Worm (Caenorhabditis elegans) whole organism, young adult: ENCODE data around the gene R160.5.
A peak's percentile ranks its signal among the peaks of the same experiment; 100 is the strongest.

ENCODE experiments used
- B0261.1 ChIP-seq: sonication (generic microtip); optimal IDR thresholded peaks from 2 replicates; lab custom pipeline; 2016; ENCODE audit warnings: mild to moderate bottlenecking, missing genetic modification characterization, moderate library complexity, missing compliant biosample characterization
- C17E4.6 ChIP-seq: fragments of 200-800 bp; sonication (Bioruptor generic); IDR thresholded peaks from 2 replicates; pipeline ENCODE4 v1.3.6; 2022; ENCODE audit warnings: missing genetic modification reagents, missing genetic modification characterization, missing compliant biosample characterization
- F22D6.2 ChIP-seq: sonication (generic microtip); optimal IDR thresholded peaks from 2 replicates; lab custom pipeline; 2016; ENCODE audit warnings: mild to moderate bottlenecking, missing genetic modification characterization, missing compliant biosample characterization
- F33H1.4 ChIP-seq: fragments of 200-800 bp; sonication (Bioruptor generic); IDR thresholded peaks from 2 replicates; pipeline ENCODE4 v1.3.6; 2022; ENCODE audit warnings: missing genetic modification reagents, missing genetic modification characterization, missing compliant biosample characterization
- F37B4.10 ChIP-seq: fragments of 200-800 bp; sonication (Bioruptor generic); IDR thresholded peaks from 2 replicates; pipeline ENCODE4 v1.3.6; 2022; ENCODE audit warnings: missing genetic modification characterization, missing compliant biosample characterization
- F52B5.7 ChIP-seq: sonication (generic microtip); optimal IDR thresholded peaks from 2 replicates; lab custom pipeline; 2016; ENCODE audit warnings: mild to moderate bottlenecking, missing genetic modification characterization, missing compliant biosample characterization
- K11D2.4 ChIP-seq: fragments of 200-800 bp; sonication (Bioruptor generic); IDR thresholded peaks from 2 replicates; pipeline ENCODE4 v1.3.6; 2022; ENCODE audit warnings: missing genetic modification reagents, missing genetic modification characterization, missing compliant biosample characterization
- T26A5.8 ChIP-seq: sonication (generic microtip); optimal IDR thresholded peaks from 2 replicates; lab custom pipeline; 2016; ENCODE audit warnings: missing genetic modification characterization, missing compliant biosample characterization
- Y53G8AR.9 ChIP-seq: fragments of 200-800 bp; sonication (Bioruptor generic); conservative IDR thresholded peaks from 2 replicates; pipeline ENCODE4 v1.3.6; 2022; ENCODE audit warnings: missing genetic modification reagents, missing genetic modification characterization, missing compliant biosample characterization
- aptf-2 ChIP-seq: fragments of 200-800 bp; sonication (Bioruptor generic); conservative IDR thresholded peaks from 2 replicates; pipeline ENCODE4 v1.3.6; 2022; ENCODE audit warnings: missing genetic modification reagents, missing genetic modification characterization, missing compliant biosample characterization
- atf-7 ChIP-seq: sonication (generic microtip); optimal IDR thresholded peaks from 2 replicates; lab custom pipeline; 2017; ENCODE audit warnings: mild to moderate bottlenecking, missing genetic modification characterization, missing compliant biosample characterization
- athp-1 ChIP-seq: sonication (generic microtip); optimal IDR thresholded peaks from 2 replicates; lab custom pipeline; 2017; ENCODE audit warnings: mild to moderate bottlenecking, missing genetic modification characterization, missing compliant biosample characterization
- attf-6 ChIP-seq: fragments of 200-800 bp; sonication (Bioruptor generic); IDR thresholded peaks from 2 replicates; pipeline ENCODE4 v1.3.6; 2022; ENCODE audit warnings: missing genetic modification reagents, missing genetic modification characterization, missing compliant biosample characterization
- bed-1 ChIP-seq: fragments of 200-800 bp; sonication (Bioruptor generic); IDR thresholded peaks from 2 replicates; pipeline ENCODE4 v1.3.6; 2022; ENCODE audit warnings: missing genetic modification reagents, missing genetic modification characterization, missing compliant biosample characterization
- ccch-3 ChIP-seq: fragments of 200-800 bp; sonication (Bioruptor generic); optimal IDR thresholded peaks from 2 replicates; lab custom pipeline; 2018; ENCODE audit warnings: mild to moderate bottlenecking, missing genetic modification characterization, missing compliant biosample characterization
- cebp-1 ChIP-seq, 2 experiments: fragments of 200-800 bp in 1 of 2; sonication (Bioruptor generic) in 1 of 2; sonication (generic microtip) in 1 of 2; IDR thresholded peaks in 1 of 2; optimal IDR thresholded peaks in 1 of 2; 2 replicates each; pipeline versions ENCODE4 v1.3.6 to Lab custom; 2017 to 2022; ENCODE audit warnings: missing compliant biosample characterization in 2 of 2, missing genetic modification characterization in 2 of 2, mild to moderate bottlenecking in 1 of 2, missing genetic modification reagents in 1 of 2, moderate library complexity in 1 of 2
- ceh-27 ChIP-seq: fragments of 200-800 bp; sonication (Bioruptor generic); optimal IDR thresholded peaks from 2 replicates; lab custom pipeline; 2018; ENCODE audit warnings: mild to moderate bottlenecking, missing genetic modification characterization, moderate library complexity, missing compliant biosample characterization
- ceh-40 ChIP-seq: fragments of 200-800 bp; sonication (Bioruptor generic); IDR thresholded peaks from 2 replicates; pipeline ENCODE4 v1.3.6; 2022; ENCODE audit warnings: missing genetic modification characterization, missing compliant biosample characterization
- chd-7 ChIP-seq: sonication (generic microtip); optimal IDR thresholded peaks from 2 replicates; lab custom pipeline; 2016; ENCODE audit warnings: mild to moderate bottlenecking, missing genetic modification characterization, moderate library complexity, missing compliant biosample characterization
- dpff-1 ChIP-seq: sonication (generic microtip); optimal IDR thresholded peaks from 2 replicates; lab custom pipeline; 2017; ENCODE audit warnings: mild to moderate bottlenecking, missing genetic modification characterization, missing compliant biosample characterization
- dpl-1 ChIP-seq: fragments of 150-350 bp; optimal IDR thresholded peaks from 2 replicates; lab custom pipeline; 2014; ENCODE audit warnings: missing biosample characterization, missing genetic modification reagents, missing genetic modification characterization
- egrh-3 ChIP-seq: fragments of 200-800 bp; sonication (Bioruptor generic); IDR thresholded peaks from 2 replicates; pipeline ENCODE4 v1.3.6; 2022; ENCODE audit warnings: missing genetic modification reagents, missing genetic modification characterization, missing compliant biosample characterization
- hmg-1.2 ChIP-seq: fragments of 200-800 bp; sonication (Bioruptor generic); IDR thresholded peaks from 2 replicates; pipeline ENCODE4 v1.3.6; 2022; ENCODE audit warnings: missing genetic modification reagents, missing genetic modification characterization, missing compliant biosample characterization
- hsf-1 ChIP-seq: fragments of 200-800 bp; sonication (Bioruptor generic); IDR thresholded peaks from 2 replicates; pipeline ENCODE4 v1.3.6; 2022; ENCODE audit warnings: missing genetic modification reagents, missing genetic modification characterization, missing compliant biosample characterization
- let-526 ChIP-seq: fragments of 200-800 bp; sonication (Bioruptor generic); IDR thresholded peaks from 2 replicates; pipeline ENCODE4 v1.3.6; 2022; ENCODE audit warnings: missing genetic modification reagents, missing genetic modification characterization, missing compliant biosample characterization
- lin-26 ChIP-seq: fragments of 200-800 bp; sonication (Bioruptor generic); IDR thresholded peaks from 2 replicates; pipeline ENCODE4 v1.3.6; 2022; ENCODE audit warnings: missing genetic modification reagents, missing genetic modification characterization, missing compliant biosample characterization
- lin-40 ChIP-seq: sonication (generic microtip); optimal IDR thresholded peaks from 2 replicates; lab custom pipeline; 2016; ENCODE audit warnings: missing genetic modification characterization, mild to moderate bottlenecking, missing compliant biosample characterization, missing genotype, missing genetic modification reagents
- lsl-1 ChIP-seq: fragments of 200-800 bp; sonication (Bioruptor generic); optimal IDR thresholded peaks from 2 replicates; lab custom pipeline; 2018; ENCODE audit warnings: mild to moderate bottlenecking, missing genetic modification characterization, moderate library complexity, missing compliant biosample characterization
- madf-10 ChIP-seq: sonication (generic microtip); optimal IDR thresholded peaks from 2 replicates; lab custom pipeline; 2016; ENCODE audit warnings: mild to moderate bottlenecking, missing genetic modification characterization, missing compliant biosample characterization
- madf-6 ChIP-seq: fragments of 200-800 bp; sonication (Bioruptor generic); IDR thresholded peaks from 2 replicates; pipeline ENCODE4 v1.3.6; 2022; ENCODE audit warnings: missing genetic modification reagents, missing genetic modification characterization, missing compliant biosample characterization
- mcd-1 ChIP-seq: fragments of 200-800 bp; sonication (Bioruptor generic); IDR thresholded peaks from 2 replicates; pipeline ENCODE4 v1.3.6; 2022; ENCODE audit warnings: missing genetic modification reagents, missing genetic modification characterization, missing compliant biosample characterization
- mel-28 ChIP-seq: sonication (generic microtip); optimal IDR thresholded peaks from 2 replicates; lab custom pipeline; 2016; ENCODE audit warnings: borderline replicate concordance, mild to moderate bottlenecking, missing genetic modification characterization, missing compliant biosample characterization
- mxl-1 ChIP-seq: sonication (generic microtip); optimal IDR thresholded peaks from 2 replicates; lab custom pipeline; 2016; ENCODE audit warnings: missing genetic modification characterization, missing compliant biosample characterization
- nfya-1 ChIP-seq: sonication (generic microtip); optimal IDR thresholded peaks from 2 replicates; lab custom pipeline; 2017; ENCODE audit warnings: antibody characterized with exemption, missing compliant biosample characterization, missing genetic modification characterization, borderline replicate concordance; ENCODE audit not compliant: insufficient read depth
- nhr-179 ChIP-seq: sonication (generic microtip); optimal IDR thresholded peaks from 2 replicates; lab custom pipeline; 2016; ENCODE audit warnings: mild to moderate bottlenecking, missing genetic modification characterization, missing compliant biosample characterization
- nhr-27 ChIP-seq: fragments of 200-800 bp; sonication (Bioruptor generic); optimal IDR thresholded peaks from 2 replicates; lab custom pipeline; 2018; ENCODE audit warnings: mild to moderate bottlenecking, missing genetic modification characterization, moderate library complexity, missing compliant biosample characterization
- nhr-80 ChIP-seq: sonication (generic microtip); optimal IDR thresholded peaks from 2 replicates; lab custom pipeline; 2016; ENCODE audit warnings: missing genetic modification characterization, missing compliant biosample characterization
- rcor-1 ChIP-seq: fragments of 200-800 bp; sonication (Bioruptor generic); IDR thresholded peaks from 2 replicates; pipeline ENCODE4 v1.3.6; 2022; ENCODE audit warnings: missing genetic modification reagents, missing genetic modification characterization, missing compliant biosample characterization
- repo-1 ChIP-seq: sonication (generic microtip); optimal IDR thresholded peaks from 2 replicates; lab custom pipeline; 2017; ENCODE audit warnings: mild to moderate bottlenecking, missing genetic modification characterization, missing compliant biosample characterization
- snpc-1.1 ChIP-seq: sonication (generic microtip); optimal IDR thresholded peaks from 2 replicates; lab custom pipeline; 2017; ENCODE audit warnings: missing genetic modification characterization, mild to moderate bottlenecking, missing compliant biosample characterization, antibody characterized with exemption, moderate library complexity, missing genotype, missing genetic modification reagents; ENCODE audit not compliant: insufficient read depth
- snpc-3.4 ChIP-seq: sonication (generic microtip); optimal IDR thresholded peaks from 2 replicates; lab custom pipeline; 2017; ENCODE audit warnings: missing genetic modification characterization, mild to moderate bottlenecking, missing compliant biosample characterization, antibody characterized with exemption, moderate library complexity, missing genotype, missing genetic modification reagents
- somi-1 ChIP-seq: fragments of 200-800 bp; sonication (Bioruptor generic); optimal IDR thresholded peaks from 2 replicates; lab custom pipeline; 2018; ENCODE audit warnings: mild to moderate bottlenecking, missing genetic modification characterization, missing compliant biosample characterization
- zfh-2 ChIP-seq: fragments of 200-800 bp; sonication (Bioruptor generic); conservative IDR thresholded peaks from 2 replicates; pipeline ENCODE4 v1.3.6; 2022; ENCODE audit warnings: missing genetic modification reagents, missing genetic modification characterization, missing compliant biosample characterization
- ztf-18 ChIP-seq: sonication (generic microtip); optimal IDR thresholded peaks from 2 replicates; lab custom pipeline; 2016; ENCODE audit warnings: missing genotype, mild to moderate bottlenecking, missing genetic modification characterization, missing compliant biosample characterization
- ztf-25 ChIP-seq: fragments of 200-800 bp; sonication (Bioruptor generic); IDR thresholded peaks from 2 replicates; pipeline ENCODE4 v1.3.6; 2022; ENCODE audit warnings: missing genetic modification reagents, missing genetic modification characterization, missing compliant biosample characterization
- ztf-28 ChIP-seq: fragments of 200-800 bp; sonication (Bioruptor generic); IDR thresholded peaks from 2 replicates; pipeline ENCODE4 v1.3.6; 2022; ENCODE audit warnings: missing genetic modification reagents, missing genetic modification characterization, missing compliant biosample characterization

Gene R160.5

DNA sequence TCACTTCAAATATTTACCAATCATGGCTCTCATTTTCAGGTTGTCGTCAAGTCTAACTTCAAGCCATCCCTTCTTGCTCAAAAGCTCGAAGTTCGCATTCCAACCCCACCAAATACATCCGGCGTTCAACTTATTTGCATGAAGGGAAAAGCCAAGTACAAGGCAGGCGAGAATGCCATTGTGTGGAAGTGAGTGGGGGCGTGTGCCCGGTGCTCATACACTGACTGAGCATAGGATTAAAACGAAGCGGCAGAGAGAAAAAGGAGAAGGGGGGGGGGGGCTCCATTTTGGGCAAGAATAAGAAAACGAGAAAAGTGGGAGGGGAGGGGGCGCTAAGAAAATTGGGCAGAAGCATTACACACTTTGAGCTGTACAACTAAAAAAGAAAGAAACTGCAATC lies 21.0 kb upstream of the R160.5 start:
- no peak for TF ChIP-seq aptf-2 (GFP tag; lab: Robert Waterston, UW)
- TF ChIP-seq F22D6.2 (tag; lab: Kevin White, UChicago): no peak
- no peak for TF ChIP-seq bed-1 (GFP tag; lab: Robert Waterston, UW)
- TF ChIP-seq C17E4.6 (GFP tag; lab: Robert Waterston, UW): no peak
- TF ChIP-seq zfh-2 (GFP tag; lab: Robert Waterston, UW): peak; percentile 33; the same call in 1 of the 2 replicates
- no peak for TF ChIP-seq ccch-3
- no peak for TF ChIP-seq mxl-1 (tag; lab: Kevin White, UChicago)

DNA sequence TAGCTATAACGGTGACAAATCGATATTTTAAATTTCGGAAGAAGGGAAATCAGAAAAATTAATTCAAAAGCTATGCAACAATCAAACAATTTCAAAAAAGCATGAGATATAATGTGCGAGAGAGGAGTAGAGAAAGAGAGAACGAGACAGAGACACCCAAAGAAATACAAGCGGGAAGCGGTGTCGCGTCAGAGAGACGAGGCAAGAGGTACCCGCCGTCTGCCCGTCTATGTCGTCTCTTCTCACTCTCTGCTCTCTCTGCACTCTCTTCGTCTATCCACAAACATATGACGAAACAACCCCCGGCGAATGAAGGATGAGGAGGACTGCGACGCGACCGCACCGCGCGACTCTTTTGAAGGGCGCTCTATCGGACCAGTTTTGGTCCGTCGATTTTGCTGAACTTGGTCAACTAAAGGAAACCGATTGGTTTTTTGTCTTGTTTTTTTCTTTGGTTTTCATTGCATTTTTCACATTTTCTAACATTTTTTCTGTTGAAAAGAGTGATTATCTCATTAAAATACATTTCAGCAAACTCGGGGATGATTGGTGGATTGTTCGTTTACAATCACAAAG lies 18.3 kb upstream of the R160.5 start, which contains the start of gene dpy-23:
dpy-23 (plus strand) TSS at position 526 of the 576 bp plus-strand sequence.
- peak; percentile 19 for TF ChIP-seq ztf-18 (tag; lab: Kevin White, UChicago)
- TF ChIP-seq nhr-80: peak; percentile 87
- no peak for TF ChIP-seq nhr-27 (tag; lab: Kevin White, UChicago)
- TF ChIP-seq nhr-179 (tag; lab: Kevin White, UChicago): no peak
- no peak for TF ChIP-seq ccch-3
- TF ChIP-seq F33H1.4: no peak
- TF ChIP-seq zfh-2 (GFP tag; lab: Robert Waterston, UW): peak; percentile 99
- no peak for TF ChIP-seq B0261.1
- TF ChIP-seq lsl-1 (GFP tag; lab: Kevin White, UChicago): no peak
- peak; percentile 82 for TF ChIP-seq K11D2.4 (GFP tag; lab: Robert Waterston, UW)
- TF ChIP-seq dpff-1 (tag; lab: Kevin White, UChicago): no peak
- no peak for TF ChIP-seq snpc-3.4 (tag; lab: Kevin White, UChicago)
- TF ChIP-seq somi-1: peak; percentile 86
- TF ChIP-seq repo-1 (tag; lab: Kevin White, UChicago): no peak
- no peak for TF ChIP-seq attf-6 (GFP tag; lab: Robert Waterston, UW)
- peak; percentile 72 for TF ChIP-seq atf-7 (tag; lab: Kevin White, UChicago)
- peak; percentile 35 for TF ChIP-seq F22D6.2 (tag; lab: Kevin White, UChicago)
- TF ChIP-seq egrh-3 (GFP tag; lab: Robert Waterston, UW): peak; percentile 60
- TF ChIP-seq cebp-1 (GFP tag; IDR thresholded peaks at IDR 0.05; lab: Robert Waterston, UW): peak; percentile 84
- TF ChIP-seq cebp-1 (tag; optimal IDR thresholded peaks at IDR 0.05; lab: Kevin White, UChicago): peak; percentile 96
- TF ChIP-seq T26A5.8: no peak
- TF ChIP-seq lin-26 (GFP tag; lab: Robert Waterston, UW): peak; percentile 76; the same call in 1 of the 2 replicates
- TF ChIP-seq mcd-1 (GFP tag; lab: Robert Waterston, UW): peak; percentile 71
- peak; percentile 5 for TF ChIP-seq dpl-1
- no peak for TF ChIP-seq ztf-28 (GFP tag; lab: Robert Waterston, UW)
- no peak for TF ChIP-seq hsf-1 (GFP tag; lab: Robert Waterston, UW)
- TF ChIP-seq F37B4.10: no peak
- peak; percentile 40 for TF ChIP-seq madf-6 (GFP tag; lab: Robert Waterston, UW)
- no peak for TF ChIP-seq ceh-40 (GFP tag; lab: Robert Waterston, UW)
- TF ChIP-seq let-526: peak; percentile 54; the same call in 1 of the 2 replicates
- peak; percentile 82 for TF ChIP-seq chd-7 (tag; lab: Kevin White, UChicago)
- no peak for TF ChIP-seq mel-28 (tag; lab: Kevin White, UChicago)
- peak; percentile 61 for TF ChIP-seq rcor-1 (GFP tag; lab: Robert Waterston, UW)
- peak; percentile 95 for TF ChIP-seq ceh-27 (GFP tag; lab: Kevin White, UChicago)
- TF ChIP-seq madf-10 (tag; lab: Kevin White, UChicago): peak; percentile 96
- peak; percentile 23 for TF ChIP-seq athp-1 (tag; lab: Kevin White, UChicago)
- TF ChIP-seq lin-40: peak; percentile 89
- no peak for TF ChIP-seq snpc-1.1 (tag; lab: Kevin White, UChicago)
- no peak for TF ChIP-seq nfya-1 (tag; lab: Kevin White, UChicago)
- TF ChIP-seq F52B5.7: peak; percentile 4
- peak; percentile 69; the same call in 1 of the 2 replicates for TF ChIP-seq Y53G8AR.9 (GFP tag; lab: Robert Waterston, UW)
- TF ChIP-seq ztf-25 (GFP tag; lab: Robert Waterston, UW): no peak
- peak; percentile 98 for TF ChIP-seq hmg-1.2
